Fruit fly (Drosophila melanogaster) whole organism, embryonic: Measurements from ENCODE around the gene isoQC.
A peak's percentile ranks its signal among the peaks of the same experiment; 100 is the strongest.

ENCODE experiments used
- CG10543 ChIP-seq: fragments of 200-800 bp; sonication (Bioruptor generic); optimal IDR thresholded peaks from 3 replicates; lab custom pipeline; 2017; ENCODE audit warnings: missing biosample characterization, mild to moderate bottlenecking, missing genetic modification characterization, moderate library complexity
- CG12236 ChIP-seq: fragments of 200-800 bp; sonication (Bioruptor generic); optimal IDR thresholded peaks from 2 replicates; lab custom pipeline; 2016; ENCODE audit warnings: missing biosample characterization, missing genetic modification characterization
- CG12942 ChIP-seq: fragments of 200-800 bp; sonication (Bioruptor generic); optimal IDR thresholded peaks from 3 replicates; lab custom pipeline; 2016; ENCODE audit warnings: missing biosample characterization, missing genetic modification characterization
- CG14441 ChIP-seq: fragments of 200-800 bp; sonication (Bioruptor generic); IDR thresholded peaks from 2 replicates; pipeline ENCODE4 v1.3.6; 2022; ENCODE audit warnings: missing biosample characterization, missing genetic modification characterization
- CG14710 ChIP-seq: fragments of 200-800 bp; sonication (Bioruptor generic); optimal IDR thresholded peaks from 3 replicates; lab custom pipeline; 2019; ENCODE audit warnings: missing biosample characterization, mild to moderate bottlenecking, missing genetic modification characterization, moderate library complexity
- CG1647 ChIP-seq: fragments of 200-800 bp; sonication (Bioruptor generic); optimal IDR thresholded peaks from 3 replicates; lab custom pipeline; 2016; ENCODE audit warnings: missing biosample characterization, missing genetic modification characterization
- CG16815 ChIP-seq: fragments of 200-800 bp; sonication (Bioruptor generic); optimal IDR thresholded peaks from 3 replicates; lab custom pipeline; 2017; ENCODE audit warnings: missing biosample characterization, mild to moderate bottlenecking, missing genetic modification characterization
- CG17361 ChIP-seq: fragments of 200-800 bp; sonication (Bioruptor generic); IDR thresholded peaks from 3 replicates; pipeline ENCODE4 v1.3.6; 2022; ENCODE audit warnings: missing biosample characterization, missing genetic modification characterization
- CG18262 ChIP-seq: fragments of 200-800 bp; optimal IDR thresholded peaks from 3 replicates; lab custom pipeline; 2019; ENCODE audit warnings: missing biosample characterization, mild to moderate bottlenecking, missing genetic modification characterization, moderate library complexity
- CG2116 ChIP-seq: fragments of 200-800 bp; sonication (Bioruptor generic); optimal IDR thresholded peaks from 3 replicates; lab custom pipeline; 2018; ENCODE audit warnings: missing biosample characterization, mild to moderate bottlenecking, missing genetic modification characterization
- CG2889 ChIP-seq: fragments of 200-800 bp; sonication (Bioruptor generic); IDR thresholded peaks from 3 replicates; pipeline ENCODE4 v1.3.6; 2022; ENCODE audit warnings: missing biosample characterization, missing genetic modification characterization
- CG3163 ChIP-seq: fragments of 200-800 bp; sonication (Bioruptor generic); optimal IDR thresholded peaks from 3 replicates; lab custom pipeline; 2016; ENCODE audit warnings: missing biosample characterization, missing genetic modification characterization
- CG3281 ChIP-seq: fragments of 200-800 bp; sonication (Bioruptor generic); optimal IDR thresholded peaks from 3 replicates; lab custom pipeline; 2017; ENCODE audit warnings: missing biosample characterization, mild to moderate bottlenecking, missing genetic modification characterization
- CG8478 ChIP-seq: fragments of >200 bp; optimal IDR thresholded peaks from 2 replicates; lab custom pipeline; 2018
- CG8924 ChIP-seq: fragments of 200-800 bp; optimal IDR thresholded peaks from 3 replicates; lab custom pipeline; 2019; ENCODE audit warnings: missing biosample characterization, mild to moderate bottlenecking, missing genetic modification characterization, moderate library complexity
- Chrac-16 ChIP-seq: fragments of 200-800 bp; sonication (Bioruptor generic); optimal IDR thresholded peaks from 3 replicates; lab custom pipeline; 2016; ENCODE audit warnings: missing biosample characterization, missing genetic modification characterization
- CkIIα-i1 ChIP-seq: fragments of 200-800 bp; sonication (Bioruptor generic); IDR thresholded peaks from 2 replicates; pipeline ENCODE4 v1.3.6; 2022; ENCODE audit warnings: missing biosample characterization, missing genetic modification characterization
- CrebB ChIP-seq: fragments of 200-800 bp; sonication (Bioruptor generic); optimal IDR thresholded peaks from 3 replicates; lab custom pipeline; 2018; ENCODE audit warnings: missing biosample characterization, mild to moderate bottlenecking, missing genetic modification characterization
- Dref ChIP-seq: fragments of 200-800 bp; sonication (Bioruptor generic); IDR thresholded peaks from 2 replicates; pipeline ENCODE4 v1.3.6; 2022; ENCODE audit warnings: missing biosample characterization, missing genetic modification characterization
- Drgx ChIP-seq: fragments of 200-800 bp; sonication (Bioruptor generic); IDR thresholded peaks from 2 replicates; pipeline ENCODE4 v1.3.6; 2022; ENCODE audit warnings: missing biosample characterization, missing genetic modification characterization
- Ets65A ChIP-seq: fragments of 200-800 bp; sonication (Bioruptor generic); peaks from one replicate; lab custom pipeline; 2016; ENCODE audit warnings: missing biosample characterization, missing genetic modification characterization
- Hr78 ChIP-seq, 2 experiments: fragments of 200-800 bp in 1 of 2; fragments of >200 bp in 1 of 2; sonication (Bioruptor generic) in 1 of 2; optimal IDR thresholded peaks; 2 replicates each; lab custom pipeline; 2017 to 2019; ENCODE audit warnings: missing biosample characterization in 2 of 2, missing genetic modification characterization in 2 of 2, mild to moderate bottlenecking in 1 of 2, moderate library complexity in 1 of 2
- Lhr ChIP-seq: fragments of 200-800 bp; sonication (Bioruptor generic); optimal IDR thresholded peaks from 3 replicates; lab custom pipeline; 2017; ENCODE audit warnings: mild to moderate bottlenecking, missing biosample characterization, missing genetic modification reagents, missing genetic modification characterization
- Oaz ChIP-seq: fragments of 200-800 bp; sonication (Bioruptor generic); IDR thresholded peaks from 2 replicates; pipeline ENCODE4 v1.3.6; 2022; ENCODE audit warnings: missing biosample characterization, missing genetic modification characterization
- Ptx1 ChIP-seq: fragments of 200-800 bp; sonication (Bioruptor generic); IDR thresholded peaks from 2 replicates; pipeline ENCODE4 v1.3.6; 2022; ENCODE audit warnings: missing biosample characterization, missing genetic modification characterization
- Rx ChIP-seq: fragments of 200-800 bp; sonication (Bioruptor generic); IDR thresholded peaks from 2 replicates; pipeline ENCODE4 v1.3.6; 2022; ENCODE audit warnings: missing biosample characterization, missing genetic modification characterization
- Sox102F ChIP-seq: fragments of 200-800 bp; sonication (Bioruptor generic); optimal IDR thresholded peaks from 2 replicates; lab custom pipeline; 2018; ENCODE audit warnings: missing biosample characterization, mild to moderate bottlenecking, missing genetic modification characterization, moderate library complexity
- TFAM ChIP-seq: fragments of 200-800 bp; sonication (Bioruptor generic); optimal IDR thresholded peaks from 2 replicates; lab custom pipeline; 2017; ENCODE audit warnings: missing biosample characterization, missing genetic modification characterization, inconsistent platforms
- ab ChIP-seq: fragments of 200-800 bp; sonication (Bioruptor generic); optimal IDR thresholded peaks from 2 replicates; lab custom pipeline; 2016; ENCODE audit warnings: missing biosample characterization, missing genetic modification characterization
- bcd ChIP-seq: fragments of 200-800 bp; sonication (Bioruptor generic); optimal IDR thresholded peaks from 2 replicates; lab custom pipeline; 2017; ENCODE audit warnings: missing biosample characterization, mild to moderate bottlenecking, missing genetic modification characterization
- chm ChIP-seq: fragments of 200-800 bp; sonication (Bioruptor generic); IDR thresholded peaks from 2 replicates; pipeline ENCODE4 v1.3.6; 2022; ENCODE audit warnings: missing biosample characterization, missing genetic modification characterization
- dm ChIP-seq: fragments of 200-800 bp; sonication (Bioruptor generic); optimal IDR thresholded peaks from 3 replicates; lab custom pipeline; 2016; ENCODE audit warnings: missing biosample characterization, missing genetic modification characterization
- dpn ChIP-seq, 2 experiments: fragments of 200-800 bp; sonication (Bioruptor generic); optimal IDR thresholded peaks; 3 replicates each; lab custom pipeline; 2016; ENCODE audit warnings: missing biosample characterization in 2 of 2, missing genetic modification characterization in 2 of 2
- fd3F ChIP-seq: fragments of 200-800 bp; sonication (Bioruptor generic); optimal IDR thresholded peaks from 2 replicates; lab custom pipeline; 2018; ENCODE audit warnings: missing biosample characterization, mild to moderate bottlenecking, missing genetic modification characterization, moderate library complexity
- gro ChIP-seq: fragments of 200-800 bp; sonication (Bioruptor generic); optimal IDR thresholded peaks from 2 replicates; lab custom pipeline; 2016; ENCODE audit warnings: missing biosample characterization, missing genetic modification characterization
- gsb-n ChIP-seq: fragments of 200-800 bp; sonication (Bioruptor generic); optimal IDR thresholded peaks from 3 replicates; lab custom pipeline; 2018; ENCODE audit warnings: missing biosample characterization, mild to moderate bottlenecking, missing genetic modification characterization
- insv ChIP-seq, 2 experiments: fragments of 200-800 bp; sonication (Bioruptor generic); optimal IDR thresholded peaks; 3 replicates each; lab custom pipeline; 2016 to 2018; ENCODE audit warnings: missing biosample characterization in 2 of 2, missing genetic modification characterization in 2 of 2
- lbe ChIP-seq: fragments of 200-800 bp; sonication (Bioruptor generic); optimal IDR thresholded peaks from 2 replicates; lab custom pipeline; 2016; ENCODE audit warnings: missing biosample characterization, mild to moderate bottlenecking, missing genetic modification characterization
- lmd ChIP-seq: fragments of 200-800 bp; sonication (Bioruptor generic); IDR thresholded peaks from 2 replicates; pipeline ENCODE4 v1.3.6; 2022; ENCODE audit warnings: missing biosample characterization, missing genetic modification characterization
- lola ChIP-seq, 3 experiments: fragments of >200 bp in 2 of 3; fragments of 200-800 bp in 1 of 3; sonication (Bioruptor generic) in 1 of 3; optimal IDR thresholded peaks; 2 replicates each; lab custom pipeline; 2017 to 2019; ENCODE audit warnings: missing biosample characterization in 3 of 3, missing genetic modification characterization in 3 of 3, mild to moderate bottlenecking in 1 of 3, moderate library complexity in 1 of 3
- nau ChIP-seq: fragments of 200-800 bp; sonication (Bioruptor generic); optimal IDR thresholded peaks from 3 replicates; lab custom pipeline; 2017; ENCODE audit warnings: missing biosample characterization, mild to moderate bottlenecking, missing genetic modification characterization, missing genetic modification reagents
- odd ChIP-seq: fragments of 200-800 bp; sonication (Bioruptor generic); optimal IDR thresholded peaks from 2 replicates; lab custom pipeline; 2017; ENCODE audit warnings: missing biosample characterization, mild to moderate bottlenecking, missing genetic modification characterization
- psq ChIP-seq: fragments of 200-800 bp; sonication (Bioruptor generic); optimal IDR thresholded peaks from 2 replicates; lab custom pipeline; 2017; ENCODE audit warnings: missing biosample characterization, missing genetic modification characterization
- ranshi ChIP-seq: fragments of 200-800 bp; sonication (Bioruptor generic); IDR thresholded peaks from 2 replicates; pipeline ENCODE4 v1.3.6; 2022; ENCODE audit warnings: missing biosample characterization, missing genetic modification characterization
- slbo ChIP-seq: fragments of 200-800 bp; sonication (Bioruptor generic); IDR thresholded peaks from 2 replicates; pipeline ENCODE4 v1.3.6; 2022; ENCODE audit warnings: missing biosample characterization, missing genetic modification characterization
- so ChIP-seq: fragments of 200-800 bp; sonication (Bioruptor generic); IDR thresholded peaks from 3 replicates; pipeline ENCODE4 v1.3.6; 2022; ENCODE audit warnings: missing biosample characterization, missing genetic modification characterization
- ssp ChIP-seq: fragments of 200-800 bp; sonication (Bioruptor generic); IDR thresholded peaks from 2 replicates; pipeline ENCODE4 v1.3.6; 2022; ENCODE audit warnings: missing biosample characterization, missing genetic modification characterization
- unpg ChIP-seq: fragments of 200-800 bp; sonication (Bioruptor generic); optimal IDR thresholded peaks from 3 replicates; lab custom pipeline; 2018; ENCODE audit warnings: missing biosample characterization, mild to moderate bottlenecking, missing genetic modification characterization, moderate library complexity
- zfh1 ChIP-seq: fragments of 200-800 bp; sonication (Bioruptor generic); IDR thresholded peaks from 3 replicates; pipeline ENCODE4 v1.3.6; 2022; ENCODE audit warnings: missing biosample characterization, missing genetic modification characterization
- zfh2 ChIP-seq: fragments of 200-800 bp; sonication (Bioruptor generic); optimal IDR thresholded peaks from 2 replicates; lab custom pipeline; 2016; ENCODE audit warnings: missing biosample characterization, missing genetic modification characterization

isoQC gene

dm6 chr3L:20473021-20473799 is 1.1 kb upstream of the isoQC start, which contains the start of the genes CG32428 and CG5969 (continued):
- TF ChIP-seq chm (peak; percentile 46; the same call in 1 of the 2 replicates), TFAM (no peak), Ets65A (peak; percentile 79), CG8478 (lab: Kevin White, UChicago) (no peak), lbe (GFP tag; lab: Kevin White, UChicago) (peak; percentile 54), insv (GFP tag; optimal IDR thresholded peaks at IDR 0.05; lab: Kevin White, UChicago) (peak in 1 of 2 experiments; percentile 70), CkIIα-i1 (no peak), ranshi (GFP tag; lab: Robert Waterston, UW) (peak; percentile 57), CG2889 (no peak; the same call in 2 of the 3 replicates), Sox102F (peak; percentile 51), CG12942 (GFP tag; lab: Kevin White, UChicago) (peak; percentile 16), CG1647 (GFP tag; lab: Kevin White, UChicago) (no peak), Ptx1 (GFP tag; lab: Robert Waterston, UW) (peak; percentile 70), so (no peak), gro (GFP tag; lab: Kevin White, UChicago) (peak; percentile 9), CG18262 (tag; lab: Kevin White, UChicago) (peak; percentile 54), slbo (peak; percentile 89), CG3281 (GFP tag; lab: Kevin White, UChicago) (peak; percentile 63), CG17361 (GFP tag; lab: Robert Waterston, UW) (peak; percentile 80; the same call in 2 of the 3 replicates), CG10543 (GFP tag; lab: Kevin White, UChicago) (no peak), Chrac-16 (GFP tag; lab: Kevin White, UChicago) (peak; percentile 27), CG2116 (peak; percentile 76), nau (GFP tag; lab: Kevin White, UChicago) (no peak), CG12236 (no peak), zfh1 (GFP tag; lab: Robert Waterston, UW) (peak; percentile 62; the same call in 2 of the 3 replicates), unpg (GFP tag; lab: Kevin White, UChicago) (peak; percentile 67), CG14441 (GFP tag; lab: Robert Waterston, UW) (peak; percentile 76), CG14710 (tag; lab: Kevin White, UChicago) (peak; percentile 96), psq (GFP tag; lab: Kevin White, UChicago) (peak; percentile 69), Drgx (GFP tag; lab: Robert Waterston, UW) (peak; percentile 84), CG3163 (GFP tag; lab: Kevin White, UChicago) (no peak), gsb-n (tag; lab: Kevin White, UChicago) (peak; percentile 42), ssp (GFP tag; lab: Robert Waterston, UW) (no peak; the same call in 1 of the 2 replicates), CG16815 (GFP tag; lab: Kevin White, UChicago) (peak; percentile 23), dm (GFP tag; lab: Kevin White, UChicago) (peak; percentile 35), ab (no peak), odd (peak; percentile 15), zfh2 (GFP tag; lab: Kevin White, UChicago) (peak; percentile 16), lola (GFP tag; optimal IDR thresholded peaks at IDR 0.05; lab: Kevin White, UChicago) (no peak), Hr78 (GFP tag; optimal IDR thresholded peaks at IDR 0.05; lab: Kevin White, UChicago) (no peak), lmd (peak; percentile 64), fd3F (GFP tag; lab: Kevin White, UChicago) (peak; percentile 58), Rx (GFP tag; lab: Robert Waterston, UW) (peak; percentile 49; the same call in 1 of the 2 replicates), Dref (GFP tag; lab: Robert Waterston, UW) (peak; percentile 38; the same call in 1 of the 2 replicates), Lhr (peak; percentile 21), CG8924 (tag; lab: Kevin White, UChicago) (peak; percentile 70), dpn (GFP tag; optimal IDR thresholded peaks at IDR 0.05; lab: Kevin White, UChicago) (peak; percentile 47 to 59), Oaz (no peak), CrebB (tag; lab: Kevin White, UChicago) (peak; percentile 13), bcd (GFP tag; lab: Kevin White, UChicago) (peak; percentile 56)
